Fruit fly (Drosophila melanogaster): ENCODE data around the gene Dmtn.

DNA sequence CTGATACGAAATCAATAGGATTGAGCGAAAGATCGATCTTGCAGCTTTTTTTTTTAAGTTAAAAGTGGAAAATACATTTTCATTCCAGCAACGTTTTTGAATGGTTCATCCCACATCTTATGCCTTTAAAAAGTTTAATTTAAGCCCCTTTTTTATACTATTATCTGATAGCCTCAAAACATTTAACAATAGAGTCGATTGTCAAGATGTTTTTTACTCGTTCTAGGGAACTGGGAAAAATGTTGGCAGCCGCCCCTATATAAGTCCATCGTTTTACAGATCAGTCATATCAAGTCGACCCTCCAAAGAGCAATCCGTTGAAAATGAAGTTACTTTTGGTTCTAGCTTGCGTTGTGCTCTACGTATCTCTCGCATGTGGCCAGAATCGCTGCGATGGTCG lies 28.2 kb downstream of the Dmtn start, which contains the start of gene CG42537:
- TF ChIP-seq Abd-B (GFP tag; optimal IDR thresholded peaks at IDR 0.05) (no peak), Hr83 (GFP tag; optimal IDR thresholded peaks at IDR 0.05; ENCODE audit: poor library complexity, severe bottlenecking) (no peak), h (GFP tag; optimal IDR thresholded peaks at IDR 0.05) (no peak), fru (GFP tag; optimal IDR thresholded peaks at IDR 0.05) (no peak), sage (GFP tag; optimal IDR thresholded peaks at IDR 0.05) (no peak), dl (GFP tag; optimal IDR thresholded peaks at IDR 0.05; ENCODE audit: insufficient read depth in 1 of 2, partially characterized antibody in 2 of 2) (no peak), N (GFP tag; optimal IDR thresholded peaks at IDR 0.05) (no peak), HLH106 (tag; optimal IDR thresholded peaks at IDR 0.05) (no peak)

All from whole organism, wandering third instar larva.